Fruit fly (Drosophila melanogaster) whole organism, prepupa: ENCODE data around the gene eIF2Bepsilon.

ENCODE experiments used
- Blimp-1 ChIP-seq: fragments of 200-800 bp; sonication (Bioruptor generic); optimal IDR thresholded peaks from 3 replicates; lab custom pipeline; 2017; ENCODE audit warnings: missing biosample characterization, missing genetic modification characterization, mild to moderate bottlenecking, moderate library complexity, missing genetic modification reagents
- CG10669 ChIP-seq: fragments of 200-800 bp; sonication (Bioruptor generic); optimal IDR thresholded peaks from 3 replicates; lab custom pipeline; 2018; ENCODE audit warnings: missing biosample characterization, mild to moderate bottlenecking, missing genetic modification characterization, moderate library complexity
- CG11294 ChIP-seq: fragments of 200-800 bp; sonication (Bioruptor generic); IDR thresholded peaks from 2 replicates; pipeline ENCODE4 v1.3.6; 2022; ENCODE audit warnings: missing biosample characterization, missing genetic modification characterization
- CG15336 ChIP-seq: fragments of 200-800 bp; sonication (Bioruptor generic); IDR thresholded peaks from 2 replicates; pipeline ENCODE4 v1.3.6; 2022; ENCODE audit warnings: missing biosample characterization, missing genetic modification characterization
- CG31627 ChIP-seq: fragments of 200-800 bp; sonication (Bioruptor generic); optimal IDR thresholded peaks from 3 replicates; lab custom pipeline; 2016; ENCODE audit warnings: missing biosample characterization, missing genetic modification characterization
- CG32006 ChIP-seq: fragments of 200-800 bp; sonication (Bioruptor generic); optimal IDR thresholded peaks from 3 replicates; lab custom pipeline; 2017; ENCODE audit warnings: missing biosample characterization, mild to moderate bottlenecking, missing genetic modification characterization
- CG34406 ChIP-seq: fragments of 200-800 bp; sonication (Bioruptor generic); optimal IDR thresholded peaks from 3 replicates; lab custom pipeline; 2016; ENCODE audit warnings: missing biosample characterization, missing genetic modification characterization
- CG3919 ChIP-seq: fragments of 200-800 bp; sonication (Bioruptor generic); optimal IDR thresholded peaks from 3 replicates; lab custom pipeline; 2016; ENCODE audit warnings: missing biosample characterization, missing genetic modification characterization
- CG4318 ChIP-seq: fragments of 200-800 bp; sonication (Bioruptor generic); optimal IDR thresholded peaks from 3 replicates; lab custom pipeline; 2017; ENCODE audit warnings: missing biosample characterization, mild to moderate bottlenecking, missing genetic modification characterization
- CG6163 ChIP-seq: fragments of 200-800 bp; sonication (Bioruptor generic); IDR thresholded peaks from 3 replicates; pipeline ENCODE4 v1.3.6; 2022; ENCODE audit warnings: missing biosample characterization, missing genetic modification characterization
- CG6792 ChIP-seq: fragments of 200-800 bp; sonication (Bioruptor generic); optimal IDR thresholded peaks from 3 replicates; lab custom pipeline; 2016; ENCODE audit warnings: missing biosample characterization, missing genetic modification characterization
- CG6808 ChIP-seq: fragments of 200-800 bp; sonication (Bioruptor generic); optimal IDR thresholded peaks from 3 replicates; lab custom pipeline; 2017; ENCODE audit warnings: missing biosample characterization, missing genetic modification characterization, mild to moderate bottlenecking, moderate library complexity, missing genetic modification reagents
- CG7368 ChIP-seq: fragments of 200-800 bp; sonication (Bioruptor generic); optimal IDR thresholded peaks from 3 replicates; lab custom pipeline; 2016; ENCODE audit warnings: missing biosample characterization, missing genetic modification characterization
- CG8119 ChIP-seq: fragments of 200-800 bp; sonication (Bioruptor generic); IDR thresholded peaks from 3 replicates; pipeline ENCODE4 v1.3.6; 2022; ENCODE audit warnings: missing biosample characterization, missing genetic modification characterization
- CG8319 ChIP-seq: fragments of 200-800 bp; sonication (Bioruptor generic); optimal IDR thresholded peaks from 3 replicates; lab custom pipeline; 2016; ENCODE audit warnings: missing biosample characterization, missing genetic modification characterization
- CG8632 ChIP-seq: fragments of 200-800 bp; sonication (Bioruptor generic); optimal IDR thresholded peaks from 3 replicates; lab custom pipeline; 2016; ENCODE audit warnings: missing biosample characterization, missing genetic modification characterization
- CG9139 ChIP-seq: fragments of 200-800 bp; sonication (Bioruptor generic); optimal IDR thresholded peaks from 3 replicates; lab custom pipeline; 2017; ENCODE audit warnings: missing biosample characterization, mild to moderate bottlenecking, missing genetic modification characterization
- Eip75B ChIP-seq: fragments of 200-800 bp; sonication (Bioruptor generic); optimal IDR thresholded peaks from 3 replicates; lab custom pipeline; 2016; ENCODE audit warnings: missing biosample characterization, missing genetic modification characterization
- Eip78C ChIP-seq: fragments of 200-800 bp; sonication (Bioruptor generic); peaks from one replicate; lab custom pipeline; 2016; ENCODE audit warnings: missing biosample characterization, missing genetic modification characterization
- Eip93F ChIP-seq: fragments of 200-800 bp; sonication (Bioruptor generic); optimal IDR thresholded peaks from 2 replicates; lab custom pipeline; 2016; ENCODE audit warnings: missing biosample characterization, mild to moderate bottlenecking, missing genetic modification characterization
- Ets21C ChIP-seq: fragments of 200-800 bp; sonication (Bioruptor generic); optimal IDR thresholded peaks from 3 replicates; lab custom pipeline; 2016; ENCODE audit warnings: missing biosample characterization, missing genetic modification characterization
- Hr38 ChIP-seq: sonication (Bioruptor generic); optimal IDR thresholded peaks from 2 replicates; lab custom pipeline; 2016; ENCODE audit warnings: missing biosample characterization, missing genetic modification characterization
- Hr4 ChIP-seq: fragments of 200-800 bp; sonication (Bioruptor generic); optimal IDR thresholded peaks from 3 replicates; lab custom pipeline; 2016; ENCODE audit warnings: missing biosample characterization, missing genetic modification characterization
- OdsH ChIP-seq: fragments of 200-800 bp; sonication (Bioruptor generic); optimal IDR thresholded peaks from 3 replicates; lab custom pipeline; 2016; ENCODE audit warnings: missing biosample characterization, missing genetic modification characterization
- Smox ChIP-seq: fragments of 200-800 bp; sonication (Bioruptor generic); optimal IDR thresholded peaks from 3 replicates; lab custom pipeline; 2016; ENCODE audit warnings: missing biosample characterization, missing genetic modification characterization
- Sox15 ChIP-seq: fragments of 200-800 bp; sonication (Bioruptor generic); optimal IDR thresholded peaks from 3 replicates; lab custom pipeline; 2016; ENCODE audit warnings: missing biosample characterization, missing genetic modification characterization
- achi ChIP-seq: fragments of 200-800 bp; sonication (Bioruptor generic); optimal IDR thresholded peaks from 3 replicates; lab custom pipeline; 2016; ENCODE audit warnings: missing biosample characterization, missing genetic modification characterization
- cyc ChIP-seq: fragments of 200-800 bp; sonication (Bioruptor generic); optimal IDR thresholded peaks from 3 replicates; lab custom pipeline; 2016; ENCODE audit warnings: missing biosample characterization, missing genetic modification characterization
- dac ChIP-seq: fragments of 200-800 bp; sonication (Bioruptor generic); optimal IDR thresholded peaks from 2 replicates; lab custom pipeline; 2017; ENCODE audit warnings: missing biosample characterization, mild to moderate bottlenecking, missing genetic modification characterization
- dsx ChIP-seq: fragments of 200-800 bp; optimal IDR thresholded peaks from 3 replicates; lab custom pipeline; 2019; ENCODE audit warnings: missing biosample characterization, mild to moderate bottlenecking, missing genetic modification characterization, moderate library complexity; ENCODE audit not compliant: poor library complexity, severe bottlenecking
- eg ChIP-seq: fragments of 200-800 bp; sonication (Bioruptor generic); IDR thresholded peaks from 3 replicates; pipeline ENCODE4 v1.3.6; 2022; ENCODE audit warnings: missing biosample characterization, missing genetic modification characterization
- esn ChIP-seq: fragments of 200-800 bp; sonication (Bioruptor generic); optimal IDR thresholded peaks from 2 replicates; lab custom pipeline; 2016; ENCODE audit warnings: missing biosample characterization, mild to moderate bottlenecking, missing genetic modification characterization, moderate library complexity
- fd59A ChIP-seq: fragments of 200-800 bp; sonication (Bioruptor generic); optimal IDR thresholded peaks from 2 replicates; lab custom pipeline; 2017; ENCODE audit warnings: missing biosample characterization, mild to moderate bottlenecking, missing genetic modification characterization, missing genetic modification reagents
- fkh ChIP-seq: fragments of 200-800 bp; sonication (Bioruptor generic); optimal IDR thresholded peaks from 3 replicates; lab custom pipeline; 2017; ENCODE audit warnings: missing biosample characterization, mild to moderate bottlenecking, missing genetic modification characterization, moderate library complexity
- lz ChIP-seq: fragments of 200-800 bp; sonication (Bioruptor generic); optimal IDR thresholded peaks from 3 replicates; lab custom pipeline; 2016; ENCODE audit warnings: missing biosample characterization, missing genetic modification characterization
- net ChIP-seq: fragments of 200-800 bp; sonication (Bioruptor generic); optimal IDR thresholded peaks from 3 replicates; lab custom pipeline; 2016; ENCODE audit warnings: missing biosample characterization, missing genetic modification characterization
- pdm3 ChIP-seq: fragments of 200-800 bp; sonication (Bioruptor generic); optimal IDR thresholded peaks from 3 replicates; lab custom pipeline; 2016; ENCODE audit warnings: missing biosample characterization, missing genetic modification characterization
- salr ChIP-seq, 2 experiments: fragments of 200-800 bp; sonication (Bioruptor generic); optimal IDR thresholded peaks; 3 replicates each; lab custom pipeline; 2016 to 2018; ENCODE audit warnings: missing biosample characterization in 2 of 2, missing genetic modification characterization in 2 of 2, mild to moderate bottlenecking in 1 of 2
- ss ChIP-seq, 2 experiments: fragments of 200-800 bp; sonication (Bioruptor generic); optimal IDR thresholded peaks; 2 replicates in 1 of 2; 3 replicates in 1 of 2; lab custom pipeline; 2017 to 2018; ENCODE audit warnings: mild to moderate bottlenecking in 2 of 2, missing biosample characterization in 2 of 2, missing genetic modification characterization in 2 of 2, moderate library complexity in 1 of 2
- svp ChIP-seq: fragments of 200-800 bp; sonication (Bioruptor generic); peaks from one replicate; lab custom pipeline; 2016; ENCODE audit warnings: missing biosample characterization, missing genetic modification characterization
- topi ChIP-seq: fragments of 200-800 bp; sonication (Bioruptor generic); optimal IDR thresholded peaks from 3 replicates; lab custom pipeline; 2016; ENCODE audit warnings: missing biosample characterization, missing genetic modification characterization
- vri ChIP-seq: fragments of 200-800 bp; sonication (Bioruptor generic); optimal IDR thresholded peaks from 3 replicates; lab custom pipeline; 2016; ENCODE audit warnings: missing biosample characterization, mild to moderate bottlenecking, missing genetic modification characterization

Gene eIF2Bepsilon

DNA sequence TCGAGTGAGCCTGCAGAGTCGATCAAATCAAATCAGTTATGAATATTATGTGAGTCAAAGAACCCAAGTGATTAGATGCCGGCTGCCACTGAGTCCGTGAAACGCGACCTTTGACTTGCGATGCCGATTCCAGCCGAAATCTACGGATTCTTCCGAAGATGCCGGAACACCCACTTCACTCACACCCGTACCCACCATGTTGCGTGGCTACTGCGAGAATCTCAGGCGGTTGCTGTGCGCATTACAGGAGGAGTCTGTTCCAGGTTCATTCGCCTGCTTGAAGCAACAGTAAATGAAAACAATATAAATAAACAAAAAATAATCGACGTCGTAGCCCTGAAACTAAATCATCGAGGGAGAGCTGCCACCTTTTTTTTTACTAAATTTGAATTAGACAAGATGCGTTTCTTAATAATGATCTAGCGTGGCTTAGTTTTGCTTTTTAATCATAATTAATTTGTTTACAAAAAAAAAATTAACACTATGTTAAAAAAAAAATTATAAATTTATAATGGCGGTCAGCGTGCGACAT lies 21.0 kb downstream of the eIF2Bepsilon start, which contains the start of gene Ldaf1:
Gene Ldaf1 (minus strand): TSS at position 307 of the 532 bp plus-strand sequence.
- no peak for TF ChIP-seq CG6792 (GFP tag; lab: Kevin White, UChicago)
- no peak for TF ChIP-seq achi (GFP tag; lab: Kevin White, UChicago)
- TF ChIP-seq dac (GFP tag; lab: Kevin White, UChicago) = no peak
- TF ChIP-seq CG15336 (GFP tag; lab: Robert Waterston, UW) = no peak
- no peak for TF ChIP-seq CG6808 (GFP tag; lab: Kevin White, UChicago)
- TF ChIP-seq CG8319 (GFP tag; lab: Kevin White, UChicago) = no peak
- TF ChIP-seq svp (GFP tag; lab: Kevin White, UChicago) = peak; percentile 82
- no peak for TF ChIP-seq OdsH (GFP tag; lab: Kevin White, UChicago)
- TF ChIP-seq CG9139 (GFP tag; lab: Kevin White, UChicago) = no peak
- no peak for TF ChIP-seq Blimp-1
- peak; percentile 52 for TF ChIP-seq Eip78C
- TF ChIP-seq Smox (GFP tag; lab: Kevin White, UChicago) = no peak
- peak; percentile 82 for TF ChIP-seq fkh (GFP tag; lab: Kevin White, UChicago)
- peak; percentile 7 for TF ChIP-seq esn
- TF ChIP-seq topi (GFP tag; lab: Kevin White, UChicago) = no peak
- 0 out of 3 replicates have a peak, but pooled peaks have one; percentile 22 for TF ChIP-seq eg (GFP tag; lab: Robert Waterston, UW)
- no peak for TF ChIP-seq ss (GFP tag; optimal IDR thresholded peaks at IDR 0.05; lab: Kevin White, UChicago)
- TF ChIP-seq salr (GFP tag; optimal IDR thresholded peaks at IDR 0.05; lab: Kevin White, UChicago) = no peak
- TF ChIP-seq cyc (GFP tag; lab: Kevin White, UChicago) = no peak

DNA sequence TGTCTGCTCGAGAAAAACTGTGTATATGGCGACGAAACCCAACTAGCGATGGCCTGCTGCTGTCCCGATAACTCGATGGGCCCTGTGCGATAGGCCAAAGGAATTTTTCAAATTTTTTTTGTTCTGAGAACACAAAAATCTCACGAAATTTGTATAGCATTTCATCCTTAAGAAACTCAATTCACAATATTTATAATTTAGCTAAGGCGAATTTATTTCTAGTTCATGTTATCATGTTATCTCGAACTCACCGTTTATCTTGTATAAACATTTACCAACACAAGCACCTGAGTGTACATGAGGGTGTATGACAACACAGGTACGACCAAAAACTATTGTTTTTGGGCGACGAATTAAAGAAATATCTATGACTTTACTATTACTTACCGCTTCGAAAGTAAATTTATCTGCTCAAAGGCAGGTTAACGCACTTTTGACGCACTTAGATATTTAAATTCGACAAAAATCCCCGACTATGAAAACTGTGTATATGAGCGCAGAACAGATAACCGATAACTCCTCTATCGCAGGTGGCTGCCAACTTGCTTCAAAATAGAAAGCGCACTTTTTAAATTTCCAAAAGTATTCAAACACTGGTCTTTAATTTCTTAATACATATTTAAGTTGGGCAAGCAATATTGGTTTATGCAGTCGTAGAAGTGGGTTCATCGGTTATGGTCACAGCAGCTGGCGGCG lies 22.4 kb downstream of the eIF2Bepsilon start, which contains the start of gene arm:
Gene arm (minus strand): TSS at position 524 of the 696 bp plus-strand sequence.
- peak; percentile 0 for TF ChIP-seq CG31627 (GFP tag; lab: Kevin White, UChicago)
- no peak for TF ChIP-seq CG8319 (GFP tag; lab: Kevin White, UChicago)
- peak; percentile 23 for TF ChIP-seq achi (GFP tag; lab: Kevin White, UChicago)
- no peak for TF ChIP-seq CG8119 (GFP tag; lab: Robert Waterston, UW)
- peak; percentile 0 for TF ChIP-seq CG6792 (GFP tag; lab: Kevin White, UChicago)
- TF ChIP-seq lz = no peak
- TF ChIP-seq pdm3 (GFP tag; lab: Kevin White, UChicago) = peak; percentile 42
- peak; percentile 22 for TF ChIP-seq Eip93F
- TF ChIP-seq Eip75B = no peak
- TF ChIP-seq esn = peak; percentile 31
- peak; percentile 18 for TF ChIP-seq CG32006 (GFP tag; lab: Kevin White, UChicago)
- no peak for TF ChIP-seq Hr38
- TF ChIP-seq cyc (GFP tag; lab: Kevin White, UChicago) = peak; percentile 12
- peak; percentile 75 for TF ChIP-seq svp (GFP tag; lab: Kevin White, UChicago)
- TF ChIP-seq fkh (GFP tag; lab: Kevin White, UChicago) = peak; percentile 36
- TF ChIP-seq CG34406 = peak; percentile 20
- peak; percentile 11 for TF ChIP-seq topi (GFP tag; lab: Kevin White, UChicago)
- TF ChIP-seq vri (GFP tag; lab: Kevin White, UChicago) = peak; percentile 28
- peak; percentile 40 for TF ChIP-seq Eip78C
- TF ChIP-seq CG15336 (GFP tag; lab: Robert Waterston, UW) = peak; percentile 20; the same call in 1 of the 2 replicates
- TF ChIP-seq, all 60 proteins: peak for 15

DNA sequence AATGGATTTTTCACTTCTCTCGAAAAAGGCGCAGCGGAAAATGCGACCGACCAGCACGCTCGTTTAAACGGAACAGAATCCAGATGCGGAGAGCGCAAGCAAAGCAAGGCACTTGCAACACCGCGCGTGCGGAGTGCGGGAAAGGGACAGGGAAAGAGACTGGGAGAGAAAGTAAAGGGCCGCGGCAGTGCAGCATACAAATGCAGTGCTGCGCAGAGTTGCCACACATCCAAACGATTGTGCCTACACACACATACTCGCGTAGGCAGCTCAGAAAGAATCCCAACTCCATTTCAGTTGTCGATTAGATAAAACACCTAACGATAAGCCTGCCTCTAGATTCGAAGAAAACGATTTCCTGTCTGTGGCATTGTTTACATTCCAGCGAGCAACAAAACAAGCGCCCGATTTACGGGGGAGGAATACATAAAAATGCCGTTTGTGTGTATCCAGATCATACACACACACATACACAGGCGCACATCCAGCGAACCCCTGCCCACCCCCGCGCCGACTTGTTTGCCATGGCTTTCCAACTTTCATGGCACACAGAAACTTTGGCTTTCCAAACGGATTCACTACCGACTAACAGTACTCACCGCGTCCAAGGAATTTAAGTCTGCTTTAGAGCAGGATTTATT lies 23.1 kb downstream of the eIF2Bepsilon start:
- TF ChIP-seq CG3919 (GFP tag; lab: Kevin White, UChicago) (peak; percentile 51), CG6163 (GFP tag; lab: Robert Waterston, UW) (0 out of 3 replicates have a peak, but pooled peaks have one; percentile 12), CG11294 (GFP tag; lab: Robert Waterston, UW) (no peak), CG7368 (peak; percentile 19), fd59A (GFP tag; lab: Kevin White, UChicago) (no peak), topi (GFP tag; lab: Kevin White, UChicago) (no peak), Sox15 (no peak), CG10669 (GFP tag; lab: Kevin White, UChicago) (no peak), net (peak; percentile 42), Eip78C (peak; percentile 11), vri (GFP tag; lab: Kevin White, UChicago) (no peak), fkh (GFP tag; lab: Kevin White, UChicago) (peak; percentile 57), dac (GFP tag; lab: Kevin White, UChicago) (no peak), Eip93F (no peak), cyc (GFP tag; lab: Kevin White, UChicago) (no peak), CG4318 (no peak), Hr4 (GFP tag; lab: Kevin White, UChicago) (no peak), ss (GFP tag; optimal IDR thresholded peaks at IDR 0.05; lab: Kevin White, UChicago) (peak in 1 of 2 experiments; percentile 46), dsx (peak; percentile 17), Ets21C (GFP tag; lab: Kevin White, UChicago) (no peak), CG8632 (GFP tag; lab: Kevin White, UChicago) (no peak), CG32006 (GFP tag; lab: Kevin White, UChicago) (no peak), CG31627 (GFP tag; lab: Kevin White, UChicago) (no peak)
